Fruit fly (Drosophila melanogaster): ENCODE data around the gene CG11911.

DNA sequence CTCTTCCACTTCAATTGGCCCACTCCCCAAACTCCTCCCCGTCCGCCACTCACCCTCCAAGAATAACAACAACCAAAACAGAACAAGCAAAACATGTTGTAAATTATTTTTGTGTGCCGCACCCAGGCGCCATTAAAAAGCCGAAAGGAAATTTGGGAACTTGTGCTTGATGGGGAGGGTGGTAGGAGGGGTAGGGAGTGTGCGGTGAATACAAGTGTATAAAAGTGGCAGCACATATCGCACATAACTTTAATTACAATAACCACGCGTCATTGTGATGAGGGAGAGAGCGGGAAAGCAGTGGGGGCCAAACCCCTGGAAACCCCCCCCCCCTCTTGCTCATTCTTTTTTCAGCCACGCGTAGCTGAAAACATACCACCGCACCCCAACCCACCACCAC lies 13.9 kb downstream of the CG11911 start:
- TF ChIP-seq hbn (GFP tag; IDR thresholded peaks at IDR 0.05; ENCODE audit: partially characterized antibody) (no peak), h (optimal IDR thresholded peaks at IDR 0.05) (no peak), mirr (GFP tag; optimal IDR thresholded peaks at IDR 0.05) (peak; percentile 68), HLH54F (GFP tag; optimal IDR thresholded peaks at IDR 0.05) (no peak), Dbx (GFP tag; IDR thresholded peaks at IDR 0.05) (no peak), CG11398 (GFP tag; optimal IDR thresholded peaks at IDR 0.05) (no peak), eve (GFP tag; optimal IDR thresholded peaks at IDR 0.05) (no peak), CG2116 (GFP tag; optimal IDR thresholded peaks at IDR 0.05) (no peak), Meics (GFP tag; optimal IDR thresholded peaks at IDR 0.05) (no peak), knrl (GFP tag; IDR thresholded peaks at IDR 0.05; ENCODE audit: partially characterized antibody) (no peak)
